Fruit fly (Drosophila melanogaster) whole organism, prepupa: Measurements from ENCODE around the gene CG9427.

Experiments
- Blimp-1 ChIP-seq: fragments of 200-800 bp; sonication (Bioruptor generic); optimal IDR thresholded peaks from 3 replicates; lab custom pipeline; 2017; ENCODE audit warnings: missing biosample characterization, missing genetic modification characterization, mild to moderate bottlenecking, moderate library complexity, missing genetic modification reagents
- CG11294 ChIP-seq: fragments of 200-800 bp; sonication (Bioruptor generic); IDR thresholded peaks from 2 replicates; pipeline ENCODE4 v1.3.6; 2022; ENCODE audit warnings: missing biosample characterization, missing genetic modification characterization
- CG11762 ChIP-seq: fragments of 200-800 bp; sonication (Bioruptor generic); optimal IDR thresholded peaks from 3 replicates; lab custom pipeline; 2016; ENCODE audit warnings: missing biosample characterization, missing genetic modification characterization; ENCODE audit not compliant: insufficient read depth
- CG11902 ChIP-seq: fragments of 200-800 bp; sonication (Bioruptor generic); optimal IDR thresholded peaks from 3 replicates; lab custom pipeline; 2016; ENCODE audit warnings: missing biosample characterization, missing genetic modification characterization
- CG15336 ChIP-seq: fragments of 200-800 bp; sonication (Bioruptor generic); IDR thresholded peaks from 2 replicates; pipeline ENCODE4 v1.3.6; 2022; ENCODE audit warnings: missing biosample characterization, missing genetic modification characterization
- CG1621 ChIP-seq: fragments of 200-800 bp; sonication (Bioruptor generic); optimal IDR thresholded peaks from 3 replicates; lab custom pipeline; 2018; ENCODE audit warnings: missing biosample characterization, mild to moderate bottlenecking, missing genetic modification characterization
- CG3032 ChIP-seq: fragments of 200-800 bp; optimal IDR thresholded peaks from 2 replicates; lab custom pipeline; 2019; ENCODE audit warnings: missing biosample characterization, mild to moderate bottlenecking, missing genetic modification characterization, moderate library complexity
- CG31627 ChIP-seq: fragments of 200-800 bp; sonication (Bioruptor generic); optimal IDR thresholded peaks from 3 replicates; lab custom pipeline; 2016; ENCODE audit warnings: missing biosample characterization, missing genetic modification characterization
- CG32006 ChIP-seq: fragments of 200-800 bp; sonication (Bioruptor generic); optimal IDR thresholded peaks from 3 replicates; lab custom pipeline; 2017; ENCODE audit warnings: missing biosample characterization, mild to moderate bottlenecking, missing genetic modification characterization
- CG4318 ChIP-seq: fragments of 200-800 bp; sonication (Bioruptor generic); optimal IDR thresholded peaks from 3 replicates; lab custom pipeline; 2017; ENCODE audit warnings: missing biosample characterization, mild to moderate bottlenecking, missing genetic modification characterization
- CG6163 ChIP-seq: fragments of 200-800 bp; sonication (Bioruptor generic); IDR thresholded peaks from 3 replicates; pipeline ENCODE4 v1.3.6; 2022; ENCODE audit warnings: missing biosample characterization, missing genetic modification characterization
- CG6276 ChIP-seq: fragments of 200-800 bp; sonication (Bioruptor generic); optimal IDR thresholded peaks from 2 replicates; lab custom pipeline; 2017; ENCODE audit warnings: missing biosample characterization, mild to moderate bottlenecking, missing genetic modification characterization
- CG6854 ChIP-seq: fragments of 200-800 bp; sonication (Bioruptor generic); optimal IDR thresholded peaks from 2 replicates; lab custom pipeline; 2017; ENCODE audit warnings: missing biosample characterization, mild to moderate bottlenecking, missing genetic modification characterization
- CG8319 ChIP-seq: fragments of 200-800 bp; sonication (Bioruptor generic); optimal IDR thresholded peaks from 3 replicates; lab custom pipeline; 2016; ENCODE audit warnings: missing biosample characterization, missing genetic modification characterization
- CG8632 ChIP-seq: fragments of 200-800 bp; sonication (Bioruptor generic); optimal IDR thresholded peaks from 3 replicates; lab custom pipeline; 2016; ENCODE audit warnings: missing biosample characterization, missing genetic modification characterization
- CG9139 ChIP-seq: fragments of 200-800 bp; sonication (Bioruptor generic); optimal IDR thresholded peaks from 3 replicates; lab custom pipeline; 2017; ENCODE audit warnings: missing biosample characterization, mild to moderate bottlenecking, missing genetic modification characterization
- Eip78C ChIP-seq: fragments of 200-800 bp; sonication (Bioruptor generic); peaks from one replicate; lab custom pipeline; 2016; ENCODE audit warnings: missing biosample characterization, missing genetic modification characterization
- Eip93F ChIP-seq: fragments of 200-800 bp; sonication (Bioruptor generic); optimal IDR thresholded peaks from 2 replicates; lab custom pipeline; 2016; ENCODE audit warnings: missing biosample characterization, mild to moderate bottlenecking, missing genetic modification characterization
- Gug ChIP-seq: fragments of 200-800 bp; sonication (Bioruptor generic); IDR thresholded peaks from 2 replicates; pipeline ENCODE4 v1.3.6; 2022; ENCODE audit warnings: missing biosample characterization, missing genetic modification characterization
- Hr38 ChIP-seq: sonication (Bioruptor generic); optimal IDR thresholded peaks from 2 replicates; lab custom pipeline; 2016; ENCODE audit warnings: missing biosample characterization, missing genetic modification characterization
- Lpt ChIP-seq: fragments of 200-800 bp; sonication (Bioruptor generic); optimal IDR thresholded peaks from 3 replicates; lab custom pipeline; 2016; ENCODE audit warnings: missing biosample characterization, missing genetic modification characterization
- Met ChIP-seq: fragments of 200-800 bp; sonication (Bioruptor generic); optimal IDR thresholded peaks from 3 replicates; lab custom pipeline; 2016; ENCODE audit warnings: missing biosample characterization, missing genetic modification characterization
- Smox ChIP-seq: fragments of 200-800 bp; sonication (Bioruptor generic); optimal IDR thresholded peaks from 3 replicates; lab custom pipeline; 2016; ENCODE audit warnings: missing biosample characterization, missing genetic modification characterization
- Sox102F ChIP-seq: fragments of 200-800 bp; sonication (Bioruptor generic); optimal IDR thresholded peaks from 2 replicates; lab custom pipeline; 2016; ENCODE audit warnings: missing biosample characterization, mild to moderate bottlenecking, missing genetic modification characterization
- achi ChIP-seq: fragments of 200-800 bp; sonication (Bioruptor generic); optimal IDR thresholded peaks from 3 replicates; lab custom pipeline; 2016; ENCODE audit warnings: missing biosample characterization, missing genetic modification characterization
- acj6 ChIP-seq: fragments of 200-800 bp; sonication (Bioruptor generic); optimal IDR thresholded peaks from 3 replicates; lab custom pipeline; 2016; ENCODE audit warnings: missing biosample characterization, missing genetic modification characterization
- cyc ChIP-seq: fragments of 200-800 bp; sonication (Bioruptor generic); optimal IDR thresholded peaks from 3 replicates; lab custom pipeline; 2016; ENCODE audit warnings: missing biosample characterization, missing genetic modification characterization
- dsx ChIP-seq: fragments of 200-800 bp; optimal IDR thresholded peaks from 3 replicates; lab custom pipeline; 2019; ENCODE audit warnings: missing biosample characterization, mild to moderate bottlenecking, missing genetic modification characterization, moderate library complexity; ENCODE audit not compliant: poor library complexity, severe bottlenecking
- eg ChIP-seq: fragments of 200-800 bp; sonication (Bioruptor generic); IDR thresholded peaks from 3 replicates; pipeline ENCODE4 v1.3.6; 2022; ENCODE audit warnings: missing biosample characterization, missing genetic modification characterization
- esn ChIP-seq: fragments of 200-800 bp; sonication (Bioruptor generic); optimal IDR thresholded peaks from 2 replicates; lab custom pipeline; 2016; ENCODE audit warnings: missing biosample characterization, mild to moderate bottlenecking, missing genetic modification characterization, moderate library complexity
- fd59A ChIP-seq: fragments of 200-800 bp; sonication (Bioruptor generic); optimal IDR thresholded peaks from 2 replicates; lab custom pipeline; 2017; ENCODE audit warnings: missing biosample characterization, mild to moderate bottlenecking, missing genetic modification characterization, missing genetic modification reagents
- fkh ChIP-seq: fragments of 200-800 bp; sonication (Bioruptor generic); optimal IDR thresholded peaks from 3 replicates; lab custom pipeline; 2017; ENCODE audit warnings: missing biosample characterization, mild to moderate bottlenecking, missing genetic modification characterization, moderate library complexity
- lz ChIP-seq: fragments of 200-800 bp; sonication (Bioruptor generic); optimal IDR thresholded peaks from 3 replicates; lab custom pipeline; 2016; ENCODE audit warnings: missing biosample characterization, missing genetic modification characterization
- net ChIP-seq: fragments of 200-800 bp; sonication (Bioruptor generic); optimal IDR thresholded peaks from 3 replicates; lab custom pipeline; 2016; ENCODE audit warnings: missing biosample characterization, missing genetic modification characterization
- salr ChIP-seq, 2 experiments: fragments of 200-800 bp; sonication (Bioruptor generic); optimal IDR thresholded peaks; 3 replicates each; lab custom pipeline; 2016 to 2018; ENCODE audit warnings: missing biosample characterization in 2 of 2, missing genetic modification characterization in 2 of 2, mild to moderate bottlenecking in 1 of 2
- svp ChIP-seq: fragments of 200-800 bp; sonication (Bioruptor generic); peaks from one replicate; lab custom pipeline; 2016; ENCODE audit warnings: missing biosample characterization, missing genetic modification characterization
- vri ChIP-seq: fragments of 200-800 bp; sonication (Bioruptor generic); optimal IDR thresholded peaks from 3 replicates; lab custom pipeline; 2016; ENCODE audit warnings: missing biosample characterization, mild to moderate bottlenecking, missing genetic modification characterization

Gene CG9427

DNA sequence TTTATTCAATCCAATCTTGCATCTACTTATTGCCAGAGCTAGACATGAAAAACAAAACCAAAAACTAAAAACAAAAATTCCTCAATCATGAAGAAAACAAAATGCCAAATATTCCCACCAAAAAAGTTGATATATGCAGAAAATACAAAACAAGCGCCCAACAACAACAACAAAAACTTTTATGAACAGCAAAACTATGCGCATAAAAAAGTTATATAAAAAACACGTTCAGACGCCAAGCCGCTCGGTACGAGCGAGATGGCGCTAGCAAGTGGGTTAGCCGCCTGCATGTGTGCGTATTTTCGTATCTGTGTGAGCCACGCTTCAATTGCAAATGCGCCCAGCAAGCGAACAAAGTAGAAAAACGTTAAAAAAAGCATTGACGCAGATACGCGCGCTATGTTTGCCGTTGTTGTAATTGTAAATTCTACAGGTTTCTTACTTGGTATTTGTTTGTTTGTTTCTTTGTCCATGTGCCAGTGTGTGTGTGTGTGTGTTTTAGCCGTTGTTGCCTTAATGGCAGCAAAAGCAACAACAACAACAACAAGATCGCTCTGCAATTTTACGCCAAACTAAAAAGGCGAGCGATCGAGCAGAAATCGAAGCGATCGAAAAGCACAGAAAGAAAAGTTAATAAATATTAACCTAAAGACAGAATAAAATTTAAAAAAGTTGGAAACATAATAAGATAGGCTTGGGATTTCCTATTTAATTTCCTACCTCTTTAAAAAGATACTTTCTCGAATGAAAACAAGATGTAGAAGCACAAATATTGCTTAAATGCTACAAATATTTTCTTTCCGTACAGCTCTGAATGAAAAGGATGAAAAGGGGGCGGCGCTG is 33.1 kb downstream of the CG9427 start (continued):
- TF ChIP-seq Sox102F (GFP tag; lab: Kevin White, UChicago) (no peak), esn (GFP tag; lab: Kevin White, UChicago) (peak; percentile 9), svp (GFP tag; lab: Kevin White, UChicago) (no peak), acj6 (GFP tag; lab: Kevin White, UChicago) (peak; percentile 45), CG8632 (GFP tag; lab: Kevin White, UChicago) (peak; percentile 51), achi (GFP tag; lab: Kevin White, UChicago) (peak; percentile 69), fkh (GFP tag; lab: Kevin White, UChicago) (peak; percentile 39), CG1621 (tag; lab: Kevin White, UChicago) (peak; percentile 40), vri (GFP tag; lab: Kevin White, UChicago) (no peak), Smox (GFP tag; lab: Kevin White, UChicago) (no peak), CG3032 (peak; percentile 90), eg (GFP tag; lab: Robert Waterston, UW) (peak; percentile 88), CG6276 (GFP tag; lab: Kevin White, UChicago) (peak; percentile 45), Eip93F (GFP tag; lab: Kevin White, UChicago) (no peak), CG11902 (GFP tag; lab: Kevin White, UChicago) (no peak), net (peak; percentile 78), Blimp-1 (GFP tag; lab: Kevin White, UChicago) (no peak), CG11762 (GFP tag; lab: Kevin White, UChicago) (peak; percentile 42), CG6854 (GFP tag; lab: Kevin White, UChicago) (no peak), CG9139 (GFP tag; lab: Kevin White, UChicago) (peak; percentile 29), fd59A (GFP tag; lab: Kevin White, UChicago) (peak; percentile 65), CG8319 (peak; percentile 11), Gug (GFP tag; lab: Robert Waterston, UW) (peak; percentile 70), CG15336 (GFP tag; lab: Robert Waterston, UW) (peak; percentile 90), CG4318 (GFP tag; lab: Kevin White, UChicago) (no peak), dsx (GFP tag; lab: Kevin White, UChicago) (peak; percentile 82), Met (GFP tag; lab: Kevin White, UChicago) (no peak), Lpt (GFP tag; lab: Kevin White, UChicago) (peak; percentile 60), CG11294 (GFP tag; lab: Robert Waterston, UW) (peak; percentile 38; the same call in 1 of the 2 replicates), CG31627 (GFP tag; lab: Kevin White, UChicago) (no peak), CG32006 (peak; percentile 79), salr (GFP tag; optimal IDR thresholded peaks at IDR 0.05; lab: Kevin White, UChicago) (peak; percentile 38 to 78), CG6163 (peak; percentile 92), Hr38 (no peak), Eip78C (GFP tag; lab: Kevin White, UChicago) (peak; percentile 95), cyc (GFP tag; lab: Kevin White, UChicago) (no peak), lz (GFP tag; lab: Kevin White, UChicago) (no peak)

DNA sequence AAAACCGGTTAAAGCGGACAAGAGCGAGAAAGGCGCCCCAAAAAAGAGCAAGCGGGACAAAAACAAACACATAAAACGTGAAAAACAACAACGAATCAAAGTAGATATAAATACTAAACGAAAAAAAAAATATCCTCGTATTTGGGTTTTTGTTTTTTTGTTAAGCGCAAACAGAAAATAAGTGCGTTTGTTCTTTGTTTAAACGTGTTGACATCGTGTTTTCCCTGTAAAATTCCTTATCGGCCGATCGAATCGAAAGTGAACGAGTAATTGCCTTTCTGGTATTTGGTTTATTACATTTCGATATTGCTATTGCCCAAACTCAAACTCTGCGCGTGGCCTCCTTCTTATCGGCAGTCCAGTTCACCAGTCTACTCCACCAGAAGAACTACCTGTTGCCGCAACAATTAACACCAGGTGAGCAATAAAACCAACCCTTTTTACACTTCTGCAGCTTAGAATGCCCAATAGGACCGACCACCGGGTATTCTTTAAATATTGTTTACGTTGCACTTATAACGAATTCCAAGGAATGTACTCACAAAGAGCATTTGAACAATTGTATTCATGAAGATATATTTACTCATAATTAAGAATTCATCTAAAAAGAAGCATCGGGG is 34.9 kb downstream of the CG9427 start:
- TF ChIP-seq fkh (GFP tag; lab: Kevin White, UChicago) (peak; percentile 17), Blimp-1 (GFP tag; lab: Kevin White, UChicago) (peak; percentile 11), CG3032 (no peak)
